Fruit fly (Drosophila melanogaster): ENCODE measurements around the gene CG3407.

Gene CG3407

DNA sequence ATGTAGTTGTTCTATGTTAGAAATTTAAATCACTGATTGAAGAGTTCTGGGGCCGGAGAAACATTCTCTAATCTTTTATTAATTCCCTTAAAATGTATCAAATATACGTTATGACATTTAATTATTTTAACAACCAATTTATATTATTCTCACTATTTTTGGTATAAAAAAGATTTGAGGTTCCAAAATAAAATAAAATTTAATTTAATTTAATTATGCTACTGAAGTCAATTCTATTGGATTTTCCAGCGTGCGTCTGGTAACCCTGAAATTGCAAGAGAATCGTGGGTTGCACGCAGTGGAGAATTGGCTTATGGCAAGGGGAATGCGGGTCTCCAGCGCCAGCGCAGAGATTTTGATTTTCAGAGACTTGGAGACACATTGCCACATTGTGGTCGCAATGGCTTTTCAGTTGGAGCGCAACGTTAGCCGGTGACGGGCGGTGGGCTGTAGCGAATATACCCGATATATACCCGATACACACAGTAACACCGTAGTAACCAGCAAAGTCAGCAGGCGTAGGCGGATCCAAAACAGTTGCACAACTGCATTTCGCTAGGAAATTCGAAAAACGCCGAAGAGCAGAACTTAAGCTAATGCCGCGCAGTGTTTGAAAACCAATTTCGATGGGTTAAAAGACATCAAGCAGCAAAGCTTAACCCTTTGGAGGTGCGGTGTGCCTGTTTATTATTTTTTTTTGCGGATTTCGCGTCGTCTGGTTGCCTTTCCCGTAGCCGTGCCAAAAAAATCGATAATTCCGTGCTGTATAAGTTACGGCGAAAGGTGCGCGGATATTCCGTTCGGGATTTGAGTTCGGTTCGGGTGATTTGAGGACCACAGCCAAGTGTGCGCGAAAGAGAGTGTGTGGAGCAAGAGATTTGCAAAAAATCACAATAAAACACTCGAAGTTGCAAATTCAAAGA is 7.7 kb downstream of the CG3407 start (continued):
- TF ChIP-seq CG14014 (GFP tag; IDR thresholded peaks at IDR 0.05) (peak; percentile 24; the same call in 1 of the 2 replicates), B-H1 (GFP tag; IDR thresholded peaks at IDR 0.05) (peak; percentile 21; the same call in 1 of the 3 replicates), CG17359 (tag; optimal IDR thresholded peaks at IDR 0.05) (peak; percentile 11), D19A (tag; optimal IDR thresholded peaks at IDR 0.05) (peak; percentile 48), CG1647 (GFP tag; optimal IDR thresholded peaks at IDR 0.05) (no peak), ase (GFP tag; IDR thresholded peaks at IDR 0.05) (0 out of 3 replicates have a peak, but pooled peaks have one; percentile 41), bbx (GFP tag; IDR thresholded peaks at IDR 0.05; ENCODE audit: partially characterized antibody) (peak; percentile 43), sens (GFP tag) (peak; percentile 29), bsh (GFP tag; optimal IDR thresholded peaks at IDR 0.05) (peak; percentile 24 to 47), crp (GFP tag; optimal IDR thresholded peaks at IDR 0.05) (no peak), CG6254 (GFP tag; optimal IDR thresholded peaks at IDR 0.05) (no peak), CG13775 (GFP tag; optimal IDR thresholded peaks at IDR 0.05) (peak; percentile 55), Awh (GFP tag; IDR thresholded peaks at IDR 0.05) (0 out of 2 replicates have a peak, but pooled peaks have one; percentile 33), CG12769 (tag; optimal IDR thresholded peaks at IDR 0.05) (peak; percentile 1), nom (GFP tag; optimal IDR thresholded peaks at IDR 0.05) (no peak), Mrtf (GFP tag; IDR thresholded peaks at IDR 0.05) (0 out of 3 replicates have a peak, but pooled peaks have one; percentile 42), CG18262 (tag; optimal IDR thresholded peaks at IDR 0.05) (peak; percentile 78), prd (optimal IDR thresholded peaks at IDR 0.05) (no peak), prd (GFP tag; IDR thresholded peaks at IDR 0.05) (no peak; the same call in 2 of the 3 replicates), tio (GFP tag; optimal IDR thresholded peaks at IDR 0.05) (peak; percentile 43), z (GFP tag; IDR thresholded peaks at IDR 0.05) (0 out of 3 replicates have a peak, but pooled peaks have one; percentile 52), CG8765 (GFP tag; IDR thresholded peaks at IDR 0.05) (no peak), CG10267 (tag; optimal IDR thresholded peaks at IDR 0.05) (peak; percentile 27), insv (GFP tag; optimal IDR thresholded peaks at IDR 0.05) (no peak), CG7556 (GFP tag; optimal IDR thresholded peaks at IDR 0.05) (peak; percentile 60), bcd (GFP tag; optimal IDR thresholded peaks at IDR 0.05) (peak; percentile 48), Rx (GFP tag; IDR thresholded peaks at IDR 0.05) (0 out of 2 replicates have a peak, but pooled peaks have one; percentile 21), twi (tag; optimal IDR thresholded peaks at IDR 0.05) (peak; percentile 0), CG1233 (GFP tag; optimal IDR thresholded peaks at IDR 0.05) (peak; percentile 20), Blimp-1 (GFP tag; optimal IDR thresholded peaks at IDR 0.05) (peak; percentile 59), esg (GFP tag; conservative IDR thresholded peaks at IDR 0.05) (no peak; the same call in 1 of the 2 replicates), gcm (GFP tag; optimal IDR thresholded peaks at IDR 0.05) (peak; percentile 10), ap (GFP tag; IDR thresholded peaks at IDR 0.05) (peak; percentile 26; the same call in 1 of the 2 replicates), CG18619 (GFP tag; optimal IDR thresholded peaks at IDR 0.05) (no peak), zfh2 (GFP tag; optimal IDR thresholded peaks at IDR 0.05) (no peak), NFAT (GFP tag; IDR thresholded peaks at IDR 0.05) (0 out of 2 replicates have a peak, but pooled peaks have one; percentile 27), CG10366 (GFP tag; IDR thresholded peaks at IDR 0.05) (peak; percentile 38), sima (GFP tag; optimal IDR thresholded peaks at IDR 0.05) (no peak), schlank (tag; optimal IDR thresholded peaks at IDR 0.05) (no peak), vnd (GFP tag; IDR thresholded peaks at IDR 0.05; ENCODE audit: partially characterized antibody) (no peak), Fer3 (tag; optimal IDR thresholded peaks at IDR 0.05) (no peak), CG1792 (GFP tag; optimal IDR thresholded peaks at IDR 0.05) (no peak), ATbp (GFP tag; optimal IDR thresholded peaks at IDR 0.05) (peak; percentile 25), dmrt11E (tag; optimal IDR thresholded peaks at IDR 0.05) (peak; percentile 39), Deaf1 (tag; optimal IDR thresholded peaks at IDR 0.05) (peak; percentile 81), CG2712 (tag; optimal IDR thresholded peaks at IDR 0.05) (peak; percentile 60), sqz (GFP tag; optimal IDR thresholded peaks at IDR 0.05) (peak; percentile 27)

All from whole organism, embryonic.